Fruit fly (Drosophila melanogaster): Measurements from ENCODE around the gene Osi5.
A peak's percentile ranks its signal among the peaks of the same experiment; 100 is the strongest.

dm6 chr3R:6210266-6211040 is 16.9 kb upstream of the Osi5 start:
- TF ChIP-seq CG14655 (GFP tag; optimal IDR thresholded peaks at IDR 0.05) (peak; percentile 27), D1 (tag; optimal IDR thresholded peaks at IDR 0.05) (no peak), rn (GFP tag; IDR thresholded peaks at IDR 0.05) (no peak), CG10348 (GFP tag; IDR thresholded peaks at IDR 0.05) (no peak), EcR (GFP tag; optimal IDR thresholded peaks at IDR 0.05) (no peak), CG8159 (tag; optimal IDR thresholded peaks at IDR 0.05) (no peak), CG15710 (tag; optimal IDR thresholded peaks at IDR 0.05) (no peak), CG32121 (GFP tag; IDR thresholded peaks at IDR 0.05) (no peak), CG13204 (GFP tag; optimal IDR thresholded peaks at IDR 0.05) (no peak), gl (tag; optimal IDR thresholded peaks at IDR 0.05) (no peak)
